Worm (Caenorhabditis elegans): ENCODE measurements around the gene abts-2.

The abts-2 gene

DNA sequence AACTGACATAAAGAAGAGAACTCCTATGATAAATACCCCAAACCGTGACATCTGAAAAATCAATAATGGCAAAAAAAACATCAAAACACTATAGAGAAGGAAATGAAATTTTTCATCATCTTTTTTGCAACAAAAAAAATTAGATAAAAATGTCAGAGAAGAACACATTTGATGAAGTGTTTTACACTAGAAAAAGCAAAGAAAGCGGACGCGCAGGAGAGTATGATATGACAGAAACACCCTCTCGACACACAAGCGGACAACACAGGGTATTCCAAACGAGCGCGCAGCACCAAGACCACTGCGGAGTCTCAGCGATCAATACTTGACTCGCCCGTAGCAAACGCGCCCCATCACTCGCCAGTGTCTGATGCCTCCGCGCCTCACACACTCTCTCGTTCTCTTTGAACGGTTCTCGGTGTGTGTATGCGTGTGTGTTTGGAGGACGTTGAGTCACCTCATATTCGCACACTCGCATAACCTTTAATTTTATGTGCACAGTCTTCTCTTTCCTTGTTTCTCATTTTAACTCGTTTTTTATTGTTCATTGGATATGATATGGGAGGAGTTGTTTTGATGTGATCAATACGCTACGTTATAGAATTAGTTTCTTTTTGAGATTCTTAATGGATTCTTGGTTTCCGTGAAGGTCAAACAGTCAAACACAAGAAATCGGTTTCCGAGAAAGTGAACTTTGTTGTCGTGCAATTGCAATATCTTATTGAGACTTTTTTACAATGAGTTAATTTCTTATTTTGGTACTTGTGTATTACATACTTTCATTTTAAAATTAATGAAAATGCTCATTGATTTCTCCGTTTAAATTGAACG, 38.8 kb upstream of the abts-2 start, which contains the start of gene selt-1.1:
selt-1.1 (minus strand) TSS at position 51 of the 831 bp plus-strand sequence.
- TF ChIP-seq F57C9.4 (tag; optimal IDR thresholded peaks at IDR 0.05) (no peak), rec-8 (tag; optimal IDR thresholded peaks at IDR 0.05) (no peak), hlh-26 (GFP tag; conservative IDR thresholded peaks at IDR 0.05) (no peak), F55B11.4 (tag; optimal IDR thresholded peaks at IDR 0.05; ENCODE audit: borderline replicate concordance, insufficient read depth) (no peak), B0336.3 (GFP tag; IDR thresholded peaks at IDR 0.05) (peak; percentile 65; the same call in 1 of the 2 replicates), lsl-1 (GFP tag; optimal IDR thresholded peaks at IDR 0.05) (no peak), tbp1 (GFP tag; optimal IDR thresholded peaks at IDR 0.05) (no peak), ekl-4 (GFP tag; IDR thresholded peaks at IDR 0.05) (no peak), cebp-1 (GFP tag; IDR thresholded peaks at IDR 0.05) (no peak), cebp-1 (tag; optimal IDR thresholded peaks at IDR 0.05) (no peak), lir-1 (GFP tag; conservative IDR thresholded peaks at IDR 0.05) (no peak), nfya-1 (tag; optimal IDR thresholded peaks at IDR 0.05; ENCODE audit: borderline replicate concordance, insufficient read depth) (no peak), ccch-3 (GFP tag; optimal IDR thresholded peaks at IDR 0.05) (no peak), xnd-1 (tag; optimal IDR thresholded peaks at IDR 0.05) (no peak), Y53G8AR.9 (GFP tag; conservative IDR thresholded peaks at IDR 0.05) (no peak), nhr-80 (tag; optimal IDR thresholded peaks at IDR 0.05) (peak; percentile 98), him-1 (tag; optimal IDR thresholded peaks at IDR 0.05) (no peak), unc-130 (GFP tag; optimal IDR thresholded peaks at IDR 0.05) (no peak), ztf-6 (GFP tag; IDR thresholded peaks at IDR 0.05) (no peak), snpc-1.3 (tag; optimal IDR thresholded peaks at IDR 0.05; ENCODE audit: insufficient read depth) (no peak), madf-8 (GFP tag; conservative IDR thresholded peaks at IDR 0.05) (no peak), let-607 (tag; optimal IDR thresholded peaks at IDR 0.05) (peak; percentile 43 to 68), F33H1.4 (GFP tag; IDR thresholded peaks at IDR 0.05) (no peak), ztf-28 (GFP tag; IDR thresholded peaks at IDR 0.05) (no peak), pbrm-1 (GFP tag; IDR thresholded peaks at IDR 0.05) (peak; percentile 32; the same call in 1 of the 2 replicates), mxl-1 (tag; optimal IDR thresholded peaks at IDR 0.05) (no peak), madf-10 (tag; optimal IDR thresholded peaks at IDR 0.05) (no peak), rcor-1 (GFP tag; IDR thresholded peaks at IDR 0.05) (peak; percentile 56; the same call in 1 of the 2 replicates), snpc-1.1 (tag; optimal IDR thresholded peaks at IDR 0.05; ENCODE audit: insufficient read depth) (no peak), F49E8.2 (tag; optimal IDR thresholded peaks at IDR 0.05; ENCODE audit: insufficient read depth) (no peak), hmg-20 (GFP tag; IDR thresholded peaks at IDR 0.05) (no peak), ceh-91 (GFP tag; IDR thresholded peaks at IDR 0.05) (no peak), tbx-9 (tag; optimal IDR thresholded peaks at IDR 0.05; ENCODE audit: borderline replicate concordance) (no peak), hrde-1 (tag; optimal IDR thresholded peaks at IDR 0.05; ENCODE audit: borderline replicate concordance) (no peak), C06A6.2 (GFP tag; conservative IDR thresholded peaks at IDR 0.05) (no peak), lsy-27 (tag; optimal IDR thresholded peaks at IDR 0.05; ENCODE audit: borderline replicate concordance, insufficient read depth) (no peak), dpl-1 (GFP tag; optimal IDR thresholded peaks at IDR 0.05) (no peak), mes-4 (tag; optimal IDR thresholded peaks at IDR 0.05) (no peak), pha-4 (tag; optimal IDR thresholded peaks at IDR 0.05) (no peak), aptf-3 (GFP tag; IDR thresholded peaks at IDR 0.05) (no peak), ztf-3 (GFP tag; optimal IDR thresholded peaks at IDR 0.05) (no peak), F57A8.1 (GFP tag; optimal IDR thresholded peaks at IDR 0.05) (no peak), egrh-3 (GFP tag; IDR thresholded peaks at IDR 0.05) (no peak), dox-1 (GFP tag; IDR thresholded peaks at IDR 0.05) (peak; percentile 89), athp-1 (tag; optimal IDR thresholded peaks at IDR 0.05) (no peak), nhr-179 (tag; optimal IDR thresholded peaks at IDR 0.05) (no peak)
